Worm (Caenorhabditis elegans) whole organism, L2 larva: ENCODE data around the gene mev-1.

Source experiments
- egl-27 ChIP-seq: sonication (generic microtip); optimal IDR thresholded peaks from 3 replicates; lab custom pipeline; 2017; ENCODE audit warnings: missing biosample characterization, missing genetic modification reagents, missing genetic modification characterization
- lin-13 ChIP-seq: fragments of 150-350 bp; optimal IDR thresholded peaks from 2 replicates; lab custom pipeline; 2014; ENCODE audit warnings: missing biosample characterization, missing genetic modification reagents, missing genetic modification characterization
- lsy-2 ChIP-seq, 2 experiments: fragments of 150-350 bp in 1 of 2; sonication (generic microtip) in 1 of 2; optimal IDR thresholded peaks; 2 replicates each; lab custom pipeline; 2014 to 2017; ENCODE audit warnings: missing biosample characterization in 2 of 2, missing genetic modification characterization in 2 of 2
- mdl-1 ChIP-seq, 2 experiments: fragments of 150-350 bp in 1 of 2; sonication (generic microtip) in 1 of 2; optimal IDR thresholded peaks; 2 replicates each; lab custom pipeline; 2017; ENCODE audit warnings: missing biosample characterization in 2 of 2, missing genetic modification characterization in 2 of 2
- nhr-237 ChIP-seq: fragments of 150-350 bp; optimal IDR thresholded peaks from 2 replicates; lab custom pipeline; 2014; ENCODE audit warnings: missing biosample characterization, missing genetic modification characterization
- nhr-6 ChIP-seq: fragments of 150-350 bp; optimal IDR thresholded peaks from 2 replicates; lab custom pipeline; 2014; ENCODE audit warnings: missing biosample characterization, missing genetic modification characterization
- snpc-4 ChIP-seq: fragments of 150-350 bp; optimal IDR thresholded peaks from 2 replicates; lab custom pipeline; 2014; ENCODE audit warnings: missing biosample characterization, missing genetic modification characterization
- ztf-4 ChIP-seq: fragments of 150-350 bp; optimal IDR thresholded peaks from 2 replicates; lab custom pipeline; 2014; ENCODE audit warnings: missing biosample characterization, missing genetic modification characterization

- TF ChIP-seq nhr-237 (no peak), ztf-4 (tag; lab: Kevin White, UChicago) (no peak), snpc-4 (tag; lab: Kevin White, UChicago) (no peak), nhr-6 (tag; lab: Kevin White, UChicago) (no peak), egl-27 (tag; lab: Kevin White, UChicago) (no peak), mdl-1 (tag; optimal IDR thresholded peaks at IDR 0.05; lab: Kevin White, UChicago) (no peak), lsy-2 (tag; optimal IDR thresholded peaks at IDR 0.05; lab: Kevin White, UChicago) (no peak), lin-13 (GFP tag; lab: Kevin White, UChicago) (no peak)
These were observed 28.0 kb upstream of the mev-1 start, which contains the start of gene T07A5.1 for ce11 chrIII:10306049-10306448.
